Fruit fly (Drosophila melanogaster) whole organism, embryonic: ENCODE results near the gene CG42390.

Source experiments
- Abd-B ChIP-seq: fragments of 200-800 bp; sonication (Bioruptor generic); optimal IDR thresholded peaks from 2 replicates; lab custom pipeline; 2018; ENCODE audit warnings: missing biosample characterization, mild to moderate bottlenecking, missing genetic modification characterization, moderate library complexity
- Atf-2 ChIP-seq: fragments of 200-800 bp; sonication (Bioruptor generic); optimal IDR thresholded peaks from 2 replicates; lab custom pipeline; 2016; ENCODE audit warnings: missing biosample characterization, missing genetic modification characterization
- CG10366 ChIP-seq: fragments of 200-800 bp; sonication (Bioruptor generic); IDR thresholded peaks from 2 replicates; pipeline ENCODE4 v1.3.6; 2022; ENCODE audit warnings: missing biosample characterization, missing genetic modification characterization
- CG10543 ChIP-seq: fragments of 200-800 bp; sonication (Bioruptor generic); optimal IDR thresholded peaks from 3 replicates; lab custom pipeline; 2017; ENCODE audit warnings: missing biosample characterization, mild to moderate bottlenecking, missing genetic modification characterization, moderate library complexity
- CG10654 ChIP-seq: fragments of 200-800 bp; sonication (Bioruptor generic); optimal IDR thresholded peaks from 2 replicates; lab custom pipeline; 2016; ENCODE audit warnings: missing biosample characterization, missing genetic modification characterization
- CG11456 ChIP-seq: fragments of 200-800 bp; sonication (Bioruptor generic); IDR thresholded peaks from 3 replicates; pipeline ENCODE4 v1.3.6; 2022; ENCODE audit warnings: missing biosample characterization, missing genetic modification characterization
- CG11723 ChIP-seq: fragments of 200-800 bp; sonication (Bioruptor generic); optimal IDR thresholded peaks from 2 replicates; lab custom pipeline; 2017; ENCODE audit warnings: missing biosample characterization, mild to moderate bottlenecking, missing genetic modification characterization
- CG1233 ChIP-seq: fragments of 200-800 bp; sonication (Bioruptor generic); optimal IDR thresholded peaks from 4 replicates; lab custom pipeline; 2018; ENCODE audit warnings: missing biosample characterization, mild to moderate bottlenecking, missing genetic modification characterization
- CG12659 ChIP-seq: fragments of 200-800 bp; sonication (Bioruptor generic); optimal IDR thresholded peaks from 3 replicates; lab custom pipeline; 2017; ENCODE audit warnings: mild to moderate bottlenecking, missing biosample characterization, missing genetic modification reagents, missing genetic modification characterization
- CG13624 ChIP-seq: fragments of 200-800 bp; sonication (Bioruptor generic); optimal IDR thresholded peaks from 2 replicates; lab custom pipeline; 2016; ENCODE audit warnings: missing biosample characterization, missing genetic modification characterization
- CG13775 ChIP-seq: fragments of 200-800 bp; sonication (Bioruptor generic); optimal IDR thresholded peaks from 3 replicates; lab custom pipeline; 2017; ENCODE audit warnings: missing biosample characterization, mild to moderate bottlenecking, missing genetic modification characterization
- CG14050 ChIP-seq: fragments of 200-800 bp; sonication (Bioruptor generic); IDR thresholded peaks from 3 replicates; pipeline ENCODE4 v1.3.6; 2022; ENCODE audit warnings: missing biosample characterization, missing genetic modification characterization
- CG14441 ChIP-seq: fragments of 200-800 bp; sonication (Bioruptor generic); IDR thresholded peaks from 2 replicates; pipeline ENCODE4 v1.3.6; 2022; ENCODE audit warnings: missing biosample characterization, missing genetic modification characterization
- CG14860 ChIP-seq: fragments of 200-800 bp; sonication (Bioruptor generic); IDR thresholded peaks from 3 replicates; pipeline ENCODE4 v1.3.6; 2022; ENCODE audit warnings: missing biosample characterization, missing genetic modification characterization; ENCODE audit not compliant: partially characterized antibody
- CG15011 ChIP-seq: fragments of 200-800 bp; sonication (Bioruptor generic); optimal IDR thresholded peaks from 3 replicates; lab custom pipeline; 2018; ENCODE audit warnings: missing biosample characterization, mild to moderate bottlenecking, missing genetic modification characterization
- CG15514 ChIP-seq: fragments of 200-800 bp; sonication (Bioruptor generic); optimal IDR thresholded peaks from 3 replicates; lab custom pipeline; 2017; ENCODE audit warnings: missing biosample characterization, missing genetic modification characterization, mild to moderate bottlenecking, moderate library complexity, missing genetic modification reagents
- CG1832 ChIP-seq: fragments of 200-800 bp; sonication (Bioruptor generic); optimal IDR thresholded peaks from 2 replicates; lab custom pipeline; 2017; ENCODE audit warnings: missing biosample characterization, mild to moderate bottlenecking, missing genetic modification characterization, inconsistent platforms
- CG31365 ChIP-seq: fragments of 200-800 bp; sonication (Bioruptor generic); optimal IDR thresholded peaks from 2 replicates; lab custom pipeline; 2018; ENCODE audit warnings: missing biosample characterization, mild to moderate bottlenecking, missing genetic modification characterization
- CG4424 ChIP-seq: fragments of 200-800 bp; sonication (Bioruptor generic); optimal IDR thresholded peaks from 3 replicates; lab custom pipeline; 2016; ENCODE audit warnings: missing biosample characterization, missing genetic modification characterization
- CG8089 ChIP-seq: fragments of 200-800 bp; sonication (Bioruptor generic); optimal IDR thresholded peaks from 3 replicates; lab custom pipeline; 2016; ENCODE audit warnings: missing biosample characterization, missing genetic modification characterization
- Dbx ChIP-seq: fragments of 200-800 bp; sonication (Bioruptor generic); IDR thresholded peaks from 3 replicates; pipeline ENCODE4 v1.3.6; 2022; ENCODE audit warnings: missing biosample characterization, missing genetic modification characterization
- HLH3B ChIP-seq: fragments of 200-800 bp; sonication (Bioruptor generic); IDR thresholded peaks from 2 replicates; pipeline ENCODE4 v1.3.6; 2022; ENCODE audit warnings: missing biosample characterization, missing genetic modification characterization
- HLH54F ChIP-seq: fragments of 200-800 bp; sonication (Bioruptor generic); optimal IDR thresholded peaks from 3 replicates; lab custom pipeline; 2016; ENCODE audit warnings: missing biosample characterization, missing genetic modification characterization
- Hand ChIP-seq: fragments of 200-800 bp; sonication (Bioruptor generic); optimal IDR thresholded peaks from 2 replicates; lab custom pipeline; 2017; ENCODE audit warnings: mild to moderate bottlenecking, missing biosample characterization, missing genetic modification reagents, missing genetic modification characterization
- Hey ChIP-seq: fragments of 200-800 bp; sonication (Bioruptor generic); optimal IDR thresholded peaks from 3 replicates; lab custom pipeline; 2018; ENCODE audit warnings: missing biosample characterization, mild to moderate bottlenecking, missing genetic modification characterization
- Hr51 ChIP-seq, 2 experiments: fragments of 200-800 bp; sonication (Bioruptor generic); optimal IDR thresholded peaks; 2 replicates in 1 of 2; 3 replicates in 1 of 2; lab custom pipeline; 2016 to 2018; ENCODE audit warnings: missing biosample characterization in 2 of 2, missing genetic modification characterization in 2 of 2, mild to moderate bottlenecking in 1 of 2, moderate library complexity in 1 of 2
- Kr ChIP-seq: fragments of 200-800 bp; sonication (Bioruptor generic); optimal IDR thresholded peaks from 2 replicates; lab custom pipeline; 2017; ENCODE audit warnings: missing biosample characterization, mild to moderate bottlenecking, missing genetic modification characterization
- MESR4 ChIP-seq: fragments of 200-800 bp; sonication (Bioruptor generic); optimal IDR thresholded peaks from 2 replicates; lab custom pipeline; 2018; ENCODE audit warnings: missing biosample characterization, mild to moderate bottlenecking, missing genetic modification characterization, moderate library complexity
- Mes4 ChIP-seq: fragments of 200-800 bp; sonication (Bioruptor generic); optimal IDR thresholded peaks from 2 replicates; lab custom pipeline; 2016; ENCODE audit warnings: missing biosample characterization, missing genetic modification characterization
- Poxn ChIP-seq: fragments of 200-800 bp; sonication (Bioruptor generic); IDR thresholded peaks from 2 replicates; pipeline ENCODE4 v1.3.6; 2022; ENCODE audit warnings: missing biosample characterization, missing genetic modification characterization
- cas ChIP-seq: fragments of 200-800 bp; sonication (Bioruptor generic); IDR thresholded peaks from 2 replicates; pipeline ENCODE4 v1.3.6; 2022; ENCODE audit warnings: missing biosample characterization, missing genetic modification characterization
- caup ChIP-seq: fragments of 200-800 bp; sonication (Bioruptor generic); optimal IDR thresholded peaks from 3 replicates; lab custom pipeline; 2017; ENCODE audit warnings: missing biosample characterization, mild to moderate bottlenecking, missing genetic modification characterization, moderate library complexity; ENCODE audit not compliant: severe bottlenecking
- croc ChIP-seq: fragments of 200-800 bp; sonication (Bioruptor generic); conservative IDR thresholded peaks from 3 replicates; pipeline ENCODE4 v1.3.6; 2022; ENCODE audit warnings: missing biosample characterization, missing genetic modification characterization
- crp ChIP-seq, 2 experiments: fragments of 200-800 bp; sonication (Bioruptor generic); optimal IDR thresholded peaks; 2 replicates in 1 of 2; 3 replicates in 1 of 2; lab custom pipeline; 2017; ENCODE audit warnings: missing biosample characterization in 2 of 2, missing genetic modification characterization in 2 of 2, mild to moderate bottlenecking in 1 of 2, moderate library complexity in 1 of 2
- da ChIP-seq: fragments of 200-800 bp; sonication (Bioruptor generic); optimal IDR thresholded peaks from 2 replicates; lab custom pipeline; 2016; ENCODE audit warnings: missing biosample characterization, missing genetic modification characterization
- dimm ChIP-seq: fragments of 200-800 bp; sonication (Bioruptor generic); IDR thresholded peaks from 2 replicates; pipeline ENCODE4 v1.3.6; 2022; ENCODE audit warnings: missing biosample characterization, missing genetic modification characterization
- gfzf ChIP-seq: fragments of 200-800 bp; sonication (Bioruptor generic); optimal IDR thresholded peaks from 2 replicates; lab custom pipeline; 2016; ENCODE audit warnings: missing biosample characterization, mild to moderate bottlenecking, missing genetic modification characterization, moderate library complexity
- gsb ChIP-seq: fragments of 200-800 bp; sonication (Bioruptor generic); IDR thresholded peaks from 2 replicates; pipeline ENCODE4 v1.3.6; 2022; ENCODE audit warnings: missing biosample characterization, missing genetic modification characterization
- gsb-n ChIP-seq: fragments of 200-800 bp; sonication (Bioruptor generic); optimal IDR thresholded peaks from 3 replicates; lab custom pipeline; 2018; ENCODE audit warnings: missing biosample characterization, mild to moderate bottlenecking, missing genetic modification characterization
- hbn ChIP-seq: fragments of 200-800 bp; sonication (Bioruptor generic); IDR thresholded peaks from 2 replicates; pipeline ENCODE4 v1.3.6; 2022; ENCODE audit warnings: missing biosample characterization, missing genetic modification characterization; ENCODE audit not compliant: partially characterized antibody
- kni ChIP-seq: fragments of 200-800 bp; sonication (Bioruptor generic); optimal IDR thresholded peaks from 3 replicates; lab custom pipeline; 2017; ENCODE audit warnings: mild to moderate bottlenecking, missing biosample characterization, missing genetic modification reagents, missing genetic modification characterization
- lbe ChIP-seq: fragments of 200-800 bp; sonication (Bioruptor generic); optimal IDR thresholded peaks from 2 replicates; lab custom pipeline; 2016; ENCODE audit warnings: missing biosample characterization, mild to moderate bottlenecking, missing genetic modification characterization
- mld ChIP-seq: fragments of 200-800 bp; sonication (Bioruptor generic); IDR thresholded peaks from 3 replicates; pipeline ENCODE4 v1.3.6; 2022; ENCODE audit warnings: missing biosample characterization, missing genetic modification characterization; ENCODE audit not compliant: partially characterized antibody
- nom ChIP-seq: fragments of 200-800 bp; sonication (Bioruptor generic); optimal IDR thresholded peaks from 2 replicates; lab custom pipeline; 2017; ENCODE audit warnings: missing biosample characterization, missing genetic modification characterization, mild to moderate bottlenecking, moderate library complexity, missing genetic modification reagents
- pita ChIP-seq: fragments of 200-800 bp; sonication (Bioruptor generic); optimal IDR thresholded peaks from 2 replicates; lab custom pipeline; 2017; ENCODE audit warnings: missing biosample characterization, mild to moderate bottlenecking, missing genetic modification characterization
- stwl ChIP-seq: fragments of 200-800 bp; sonication (Bioruptor generic); optimal IDR thresholded peaks from 3 replicates; lab custom pipeline; 2018; ENCODE audit warnings: missing biosample characterization, mild to moderate bottlenecking, missing genetic modification characterization, moderate library complexity
- tll ChIP-seq, 2 experiments: fragments of 200-800 bp in 1 of 2; fragments of >200 bp in 1 of 2; sonication (Bioruptor generic) in 1 of 2; optimal IDR thresholded peaks; 2 replicates each; lab custom pipeline; 2017 to 2019; ENCODE audit warnings: missing biosample characterization in 2 of 2, missing genetic modification characterization in 2 of 2, mild to moderate bottlenecking in 1 of 2, moderate library complexity in 1 of 2
- unc-4 ChIP-seq: fragments of 200-800 bp; sonication (Bioruptor generic); IDR thresholded peaks from 2 replicates; pipeline ENCODE4 v1.3.6; 2022; ENCODE audit warnings: missing biosample characterization, missing genetic modification characterization; ENCODE audit not compliant: partially characterized antibody
- wor ChIP-seq: fragments of 200-800 bp; sonication (Bioruptor generic); IDR thresholded peaks from 2 replicates; pipeline ENCODE4 v1.3.6; 2022; ENCODE audit warnings: missing biosample characterization, missing genetic modification characterization

Gene CG42390

dm6 chr3R:22139113-22139512, 19.3 kb downstream of the CG42390 start (continued):
- peak; percentile 72 for TF ChIP-seq gsb-n (tag; lab: Kevin White, UChicago)
- peak; percentile 84 for TF ChIP-seq CG4424 (GFP tag; lab: Kevin White, UChicago)
- TF ChIP-seq CG10654 (GFP tag; lab: Kevin White, UChicago): peak; percentile 64
- peak; percentile 72 for TF ChIP-seq caup
- TF ChIP-seq HLH3B (GFP tag; lab: Robert Waterston, UW): peak; percentile 59; the same call in 1 of the 2 replicates
- TF ChIP-seq crp (GFP tag; optimal IDR thresholded peaks at IDR 0.05; lab: Kevin White, UChicago): no peak
- TF ChIP-seq CG11456 (GFP tag; lab: Robert Waterston, UW): peak; percentile 68; the same call in 2 of the 3 replicates
- TF ChIP-seq kni (GFP tag; lab: Kevin White, UChicago): no peak
- peak; percentile 42 for TF ChIP-seq CG8089 (GFP tag; lab: Kevin White, UChicago)
- TF ChIP-seq CG11723: peak; percentile 20
- no peak for TF ChIP-seq hbn (GFP tag; lab: Robert Waterston, UW)
- peak; percentile 43 for TF ChIP-seq Abd-B (GFP tag; lab: Kevin White, UChicago)
- TF ChIP-seq Mes4 (GFP tag; lab: Kevin White, UChicago): peak; percentile 20
- TF ChIP-seq MESR4: no peak
- no peak for TF ChIP-seq CG1832 (GFP tag; lab: Kevin White, UChicago)
- TF ChIP-seq pita (GFP tag; lab: Kevin White, UChicago): no peak
- peak; percentile 30 for TF ChIP-seq da (GFP tag; lab: Kevin White, UChicago)
- peak; percentile 57 for TF ChIP-seq wor (GFP tag; lab: Robert Waterston, UW)
- TF ChIP-seq Poxn (GFP tag; lab: Robert Waterston, UW): no peak
- peak; percentile 14 for TF ChIP-seq HLH54F
- no peak for TF ChIP-seq CG15514
- no peak for TF ChIP-seq gsb
- TF ChIP-seq Hand (GFP tag; lab: Kevin White, UChicago): no peak
- peak; percentile 6 to 47 for TF ChIP-seq Hr51 (GFP tag; optimal IDR thresholded peaks at IDR 0.05; lab: Kevin White, UChicago)
- no peak for TF ChIP-seq CG31365 (tag; lab: Kevin White, UChicago)
- no peak for TF ChIP-seq gfzf (GFP tag; lab: Kevin White, UChicago)
- no peak for TF ChIP-seq cas (GFP tag; lab: Robert Waterston, UW)
- peak; percentile 52 for TF ChIP-seq CG13775
- TF ChIP-seq Dbx (GFP tag; lab: Robert Waterston, UW): peak; percentile 9; the same call in 1 of the 3 replicates
- peak; percentile 17 for TF ChIP-seq CG15011 (GFP tag; lab: Kevin White, UChicago)
- no peak for TF ChIP-seq CG14860 (GFP tag; lab: Robert Waterston, UW)
- TF ChIP-seq unc-4: no peak
- peak; percentile 61 for TF ChIP-seq Atf-2
- no peak for TF ChIP-seq CG12659
- TF ChIP-seq tll (GFP tag; optimal IDR thresholded peaks at IDR 0.05; lab: Kevin White, UChicago): no peak
- TF ChIP-seq CG10366 (GFP tag; lab: Robert Waterston, UW): peak; percentile 72
- TF ChIP-seq CG14050 (GFP tag; lab: Robert Waterston, UW): peak; percentile 51; the same call in 2 of the 3 replicates
- peak; percentile 56 for TF ChIP-seq stwl (tag; lab: Kevin White, UChicago)
- no peak for TF ChIP-seq mld (GFP tag; lab: Robert Waterston, UW)
- TF ChIP-seq Hey: no peak
- no peak for TF ChIP-seq lbe (GFP tag; lab: Kevin White, UChicago)
- peak; percentile 59 for TF ChIP-seq croc
- peak; percentile 59 for TF ChIP-seq nom (GFP tag; lab: Kevin White, UChicago)
- peak; percentile 47 for TF ChIP-seq CG1233 (GFP tag; lab: Kevin White, UChicago)
- peak; percentile 17 for TF ChIP-seq CG13624
- TF ChIP-seq CG10543 (GFP tag; lab: Kevin White, UChicago): no peak
- 0 out of 2 replicates have a peak, but pooled peaks have one; percentile 8 for TF ChIP-seq dimm
- peak; percentile 67 for TF ChIP-seq CG14441
- no peak for TF ChIP-seq Kr (GFP tag; lab: Kevin White, UChicago)
